Worm (Caenorhabditis elegans): ENCODE data around the gene F35H8.12.

Gene F35H8.12

DNA sequence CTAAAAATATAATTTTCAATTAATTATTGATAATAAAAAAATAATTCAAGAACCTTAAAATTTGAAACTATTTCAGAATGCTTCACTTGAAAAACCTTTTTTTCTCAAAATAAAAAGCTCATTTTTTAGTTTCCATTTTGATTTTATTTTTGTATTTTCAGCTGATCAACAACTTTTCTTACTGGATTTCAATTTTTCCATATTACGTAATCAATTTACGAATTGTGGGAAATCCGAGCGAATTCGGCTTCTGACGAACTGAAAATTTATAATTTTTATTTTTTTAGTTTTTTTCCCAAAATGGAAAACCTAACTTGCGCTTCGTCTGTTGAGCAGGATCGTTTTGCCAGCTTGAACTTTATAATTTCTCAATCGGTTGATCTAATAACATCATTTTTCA, 14.2 kb upstream of the F35H8.12 start, which contains the start of gene sra-8:
sra-8 (plus strand) TSS at position 301 of the 400 bp plus-strand sequence.
- TF ChIP-seq pqm-1 (tag; optimal IDR thresholded peaks at IDR 0.05) (no peak), nhr-28 (tag; optimal IDR thresholded peaks at IDR 0.05) (no peak), ceh-28 (tag; optimal IDR thresholded peaks at IDR 0.05) (no peak), fkh-2 (tag; optimal IDR thresholded peaks at IDR 0.05) (no peak), eor-1 (tag; optimal IDR thresholded peaks at IDR 0.05) (no peak), ztf-4 (tag; optimal IDR thresholded peaks at IDR 0.05) (no peak), ama-1 (optimal IDR thresholded peaks at IDR 0.05) (no peak), nhr-77 (tag; optimal IDR thresholded peaks at IDR 0.05) (no peak), aly-2 (tag; optimal IDR thresholded peaks at IDR 0.05) (no peak), jun-1 (tag; optimal IDR thresholded peaks at IDR 0.05) (no peak)

DNA sequence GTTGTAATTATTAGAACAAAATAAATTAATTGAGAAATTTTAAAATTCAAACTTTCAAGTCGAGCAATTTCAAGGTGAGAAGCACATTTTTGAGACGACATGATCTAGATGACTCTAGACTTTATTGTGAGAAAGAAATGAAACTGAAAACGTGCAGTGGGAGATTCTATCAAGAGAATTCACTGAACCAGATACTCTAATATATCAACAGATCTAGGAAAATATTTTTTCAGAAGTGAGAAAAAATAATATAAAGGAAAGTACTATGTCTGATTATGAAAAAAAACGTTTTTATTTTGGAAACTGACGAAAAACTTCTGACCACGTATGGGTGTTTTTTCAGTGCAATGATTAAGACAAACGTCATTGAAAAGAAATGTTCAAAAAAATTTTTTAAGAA, 10.9 kb upstream of the F35H8.12 start, which contains the start of gene sra-3:
sra-3 (minus strand) TSS at position 101 of the 400 bp plus-strand sequence.
- TF ChIP-seq nhr-77 (tag; optimal IDR thresholded peaks at IDR 0.05) (no peak), mdl-1 (tag; optimal IDR thresholded peaks at IDR 0.05) (no peak), nhr-76 (tag; optimal IDR thresholded peaks at IDR 0.05) (no peak), elt-2 (tag; optimal IDR thresholded peaks at IDR 0.05) (no peak), unc-62 (GFP tag; optimal IDR thresholded peaks at IDR 0.05) (no peak), ama-1 (optimal IDR thresholded peaks at IDR 0.05) (no peak), ceh-9 (tag; optimal IDR thresholded peaks at IDR 0.05) (no peak), ztf-11 (tag; optimal IDR thresholded peaks at IDR 0.05) (no peak), R02D3.7 (tag; optimal IDR thresholded peaks at IDR 0.05) (no peak), nhr-67 (tag; optimal IDR thresholded peaks at IDR 0.05) (no peak), nhr-12 (tag; optimal IDR thresholded peaks at IDR 0.05) (no peak), nhr-23 (tag; optimal IDR thresholded peaks at IDR 0.05) (no peak), lin-39 (tag; optimal IDR thresholded peaks at IDR 0.05) (no peak), zag-1 (tag; optimal IDR thresholded peaks at IDR 0.05) (no peak), snpc-4 (tag; optimal IDR thresholded peaks at IDR 0.05) (no peak), lin-15B (tag; optimal IDR thresholded peaks at IDR 0.05) (no peak), jun-1 (tag; optimal IDR thresholded peaks at IDR 0.05) (no peak)

DNA sequence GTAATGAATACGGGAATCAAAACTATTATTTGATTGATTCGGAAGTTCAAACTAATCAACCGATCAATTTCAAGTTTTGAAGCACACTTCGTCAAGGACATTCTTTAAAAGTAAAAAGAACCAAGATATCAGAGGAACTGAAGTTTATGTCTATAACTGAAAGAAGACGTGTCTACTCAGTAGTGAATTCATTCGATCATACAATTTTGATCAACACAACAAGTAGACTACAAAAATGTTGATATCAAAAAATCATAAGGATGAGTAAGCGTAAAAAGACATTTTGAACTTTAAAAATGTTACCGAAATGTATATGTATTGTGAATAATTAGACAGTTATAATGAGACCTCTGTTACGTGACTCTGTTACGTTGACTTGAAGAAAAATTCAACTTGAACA, 8.9 kb upstream of the F35H8.12 start, which contains the start of gene sra-4:
sra-4 (minus strand) TSS at position 101 of the 400 bp plus-strand sequence.
- TF ChIP-seq jun-1 (tag; optimal IDR thresholded peaks at IDR 0.05) = no peak
- no peak for TF ChIP-seq pqm-1 (tag; optimal IDR thresholded peaks at IDR 0.05)
- TF ChIP-seq mml-1 (tag; optimal IDR thresholded peaks at IDR 0.05) = no peak
- no peak for TF ChIP-seq ZK546.5 (tag; optimal IDR thresholded peaks at IDR 0.05)
- TF ChIP-seq ztf-4 (tag; optimal IDR thresholded peaks at IDR 0.05) = no peak

DNA sequence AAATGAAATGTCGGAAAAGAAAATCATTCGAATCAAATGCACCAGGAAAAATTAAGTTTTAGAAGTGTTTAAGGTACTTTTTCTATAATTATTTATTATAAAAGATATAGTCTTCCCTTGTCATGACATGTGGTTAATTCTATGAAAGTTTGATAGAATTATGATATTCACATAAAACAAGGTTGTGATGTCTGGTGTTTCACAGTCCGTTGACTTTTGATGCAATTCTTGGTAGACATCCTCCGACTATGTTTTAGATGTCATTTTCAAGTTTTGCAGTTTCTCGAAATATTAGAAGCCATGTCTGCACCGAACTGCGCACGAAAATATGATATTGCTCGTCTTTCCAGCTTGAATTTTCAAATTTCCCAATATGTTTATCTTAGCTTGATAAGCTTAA, 7.2 kb upstream of the F35H8.12 start, which contains the start of gene sra-7:
sra-7 (plus strand) TSS at position 301 of the 400 bp plus-strand sequence.
- TF ChIP-seq nhr-77 (tag; optimal IDR thresholded peaks at IDR 0.05) (no peak), aly-2 (tag; optimal IDR thresholded peaks at IDR 0.05) (no peak), nfya-1 (tag; optimal IDR thresholded peaks at IDR 0.05; ENCODE audit: insufficient read depth) (no peak), nhr-67 (tag; optimal IDR thresholded peaks at IDR 0.05) (no peak), nhr-43 (tag; optimal IDR thresholded peaks at IDR 0.05; ENCODE audit: poor library complexity, severe bottlenecking) (no peak), fkh-2 (tag; optimal IDR thresholded peaks at IDR 0.05) (no peak), mdl-1 (tag; optimal IDR thresholded peaks at IDR 0.05) (no peak), ceh-9 (tag; optimal IDR thresholded peaks at IDR 0.05) (no peak), ztf-11 (tag; optimal IDR thresholded peaks at IDR 0.05) (no peak), egl-5 (tag; optimal IDR thresholded peaks at IDR 0.05) (no peak), hmg-11 (tag; optimal IDR thresholded peaks at IDR 0.05) (no peak), jun-1 (tag; optimal IDR thresholded peaks at IDR 0.05) (no peak), ceh-82 (tag; optimal IDR thresholded peaks at IDR 0.05) (no peak), tbx-2 (tag; optimal IDR thresholded peaks at IDR 0.05) (no peak), fos-1 (tag; optimal IDR thresholded peaks at IDR 0.05) (no peak), mml-1 (tag; optimal IDR thresholded peaks at IDR 0.05) (no peak)

DNA sequence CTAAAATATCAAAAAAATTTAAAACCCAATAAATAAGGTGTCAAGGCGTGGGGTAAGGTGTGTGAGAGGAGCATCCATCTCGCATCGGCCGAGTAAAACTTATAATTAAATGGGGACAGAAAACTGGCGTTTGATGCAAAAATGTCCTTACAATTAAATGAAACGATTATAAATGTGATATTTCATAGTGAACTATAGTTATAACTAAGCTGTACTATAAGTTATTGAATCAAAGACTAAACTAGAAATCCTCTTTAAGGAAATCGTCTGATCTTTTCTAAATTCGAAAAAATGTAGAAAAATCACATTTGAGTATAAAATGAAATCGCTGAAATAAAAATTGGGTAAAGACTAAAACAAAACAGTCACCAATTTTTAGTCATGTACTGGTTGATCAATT, 918 bp upstream of the F35H8.12 start, which contains the start of gene sra-6:
sra-6 (minus strand) TSS at position 101 of the 400 bp plus-strand sequence.
- TF ChIP-seq nhr-11 (tag; optimal IDR thresholded peaks at IDR 0.05) (no peak), nhr-77 (tag; optimal IDR thresholded peaks at IDR 0.05) (no peak), hmg-11 (tag; optimal IDR thresholded peaks at IDR 0.05) (no peak), fkh-10 (GFP tag; optimal IDR thresholded peaks at IDR 0.05) (no peak), nfya-1 (tag; optimal IDR thresholded peaks at IDR 0.05; ENCODE audit: insufficient read depth) (no peak), nhr-25 (tag; optimal IDR thresholded peaks at IDR 0.05) (no peak), elt-3 (tag; optimal IDR thresholded peaks at IDR 0.05) (no peak), R02D3.7 (tag; optimal IDR thresholded peaks at IDR 0.05) (no peak), nhr-23 (tag; optimal IDR thresholded peaks at IDR 0.05) (no peak), pha-4 (tag; optimal IDR thresholded peaks at IDR 0.05) (no peak), pqm-1 (tag; optimal IDR thresholded peaks at IDR 0.05) (no peak), ceh-82 (tag; optimal IDR thresholded peaks at IDR 0.05) (no peak), daf-12 (tag; optimal IDR thresholded peaks at IDR 0.05) (no peak), elt-1 (tag; optimal IDR thresholded peaks at IDR 0.05) (no peak), nhr-28 (tag; optimal IDR thresholded peaks at IDR 0.05) (no peak), lin-39 (tag; optimal IDR thresholded peaks at IDR 0.05) (no peak)
